Fruit fly (Drosophila melanogaster): ENCODE measurements around the gene PSMG1.

Gene PSMG1

dm6 chr3R:5824456-5824855 is 30.3 kb upstream of the PSMG1 start, which contains the start of the genes Sec20 and dgrn (continued):
- TF ChIP-seq CG3407 (GFP tag; optimal IDR thresholded peaks at IDR 0.05), result peak; percentile 25
- TF ChIP-seq Hr51 (GFP tag; optimal IDR thresholded peaks at IDR 0.05), result peak; percentile 40 to 55
- peak; percentile 59 for TF ChIP-seq ems (GFP tag; optimal IDR thresholded peaks at IDR 0.05)
- TF ChIP-seq Dip3 (GFP tag; optimal IDR thresholded peaks at IDR 0.05), result peak; percentile 56
- peak; percentile 97 for TF ChIP-seq CG10267 (tag; optimal IDR thresholded peaks at IDR 0.05)
- peak; percentile 58 for TF ChIP-seq CG13894 (tag; optimal IDR thresholded peaks at IDR 0.05)
- TF ChIP-seq CG11456 (GFP tag; IDR thresholded peaks at IDR 0.05), result peak; percentile 70; the same call in 2 of the 3 replicates
- TF ChIP-seq Hr78 (GFP tag; optimal IDR thresholded peaks at IDR 0.05), result no peak
- no peak for TF ChIP-seq CG43689 (GFP tag; IDR thresholded peaks at IDR 0.05)
- peak; percentile 74 for TF ChIP-seq Max (GFP tag; optimal IDR thresholded peaks at IDR 0.05)
- no peak for TF ChIP-seq Lpt (GFP tag; optimal IDR thresholded peaks at IDR 0.05)
- 0 out of 3 replicates have a peak, but pooled peaks have one; percentile 49 for TF ChIP-seq ken (GFP tag; IDR thresholded peaks at IDR 0.05)
- no peak for TF ChIP-seq CG4282 (GFP tag; optimal IDR thresholded peaks at IDR 0.05)
- peak; percentile 72 for TF ChIP-seq CG18262 (tag; optimal IDR thresholded peaks at IDR 0.05)
- TF ChIP-seq CG2875 (GFP tag; optimal IDR thresholded peaks at IDR 0.05), result no peak
- TF ChIP-seq Hmx (GFP tag; optimal IDR thresholded peaks at IDR 0.05), result no peak
- TF ChIP-seq crol (GFP tag; IDR thresholded peaks at IDR 0.05), result no peak
- 0 out of 2 replicates have a peak, but pooled peaks have one; percentile 26 for TF ChIP-seq ttk (GFP tag; IDR thresholded peaks at IDR 0.05)
- TF ChIP-seq stc (GFP tag; IDR thresholded peaks at IDR 0.05), result peak; percentile 43; the same call in 1 of the 2 replicates
- no peak for TF ChIP-seq CG11560 (tag; IDR thresholded peaks at IDR 0.05)
- peak; percentile 84 for TF ChIP-seq slbo (GFP tag; IDR thresholded peaks at IDR 0.05)
- TF ChIP-seq grau (tag; optimal IDR thresholded peaks at IDR 0.05), result peak; percentile 74
- no peak for TF ChIP-seq Atf6 (GFP tag; IDR thresholded peaks at IDR 0.05)
- TF ChIP-seq Jarid2 (GFP tag; optimal IDR thresholded peaks at IDR 0.05), result no peak
- peak; percentile 15 for TF ChIP-seq sqz (GFP tag; optimal IDR thresholded peaks at IDR 0.05)
- peak; percentile 78 for TF ChIP-seq CG31441 (GFP tag; IDR thresholded peaks at IDR 0.05)
- no peak for TF ChIP-seq grn (GFP tag; optimal IDR thresholded peaks at IDR 0.05)
- TF ChIP-seq Kr (GFP tag; optimal IDR thresholded peaks at IDR 0.05), result no peak
- TF ChIP-seq tna (GFP tag; IDR thresholded peaks at IDR 0.05; ENCODE audit: partially characterized antibody), result peak; percentile 87
- peak; percentile 1 for TF ChIP-seq CG34376 (GFP tag; optimal IDR thresholded peaks at IDR 0.05)
- TF ChIP-seq Camta (GFP tag; optimal IDR thresholded peaks at IDR 0.05), result no peak
- TF ChIP-seq Atf3 (GFP tag; optimal IDR thresholded peaks at IDR 0.05), result peak; percentile 2
- TF ChIP-seq Chrac-16 (GFP tag; optimal IDR thresholded peaks at IDR 0.05), result peak; percentile 66
- TF ChIP-seq HLHmδ (GFP tag; optimal IDR thresholded peaks at IDR 0.05), result no peak
- TF ChIP-seq zf30C (GFP tag; optimal IDR thresholded peaks at IDR 0.05), result no peak
- TF ChIP-seq Aef1 (GFP tag; IDR thresholded peaks at IDR 0.05), result peak; percentile 52; the same call in 2 of the 3 replicates
- TF ChIP-seq CG10654 (GFP tag; optimal IDR thresholded peaks at IDR 0.05), result peak; percentile 50
- no peak for TF ChIP-seq gsb (GFP tag; IDR thresholded peaks at IDR 0.05)
- no peak for TF ChIP-seq da (GFP tag; optimal IDR thresholded peaks at IDR 0.05)
- TF ChIP-seq CG10462 (GFP tag; optimal IDR thresholded peaks at IDR 0.05), result peak; percentile 31
- peak; percentile 46 for TF ChIP-seq Meics (GFP tag; optimal IDR thresholded peaks at IDR 0.05)
- TF ChIP-seq amos (GFP tag; IDR thresholded peaks at IDR 0.05; ENCODE audit: partially characterized antibody), result peak; percentile 95
- TF ChIP-seq psq (GFP tag; optimal IDR thresholded peaks at IDR 0.05), result peak; percentile 35
- TF ChIP-seq Drgx (GFP tag; IDR thresholded peaks at IDR 0.05), result no peak
- peak; percentile 92 for TF ChIP-seq CG6791 (GFP tag; IDR thresholded peaks at IDR 0.05; ENCODE audit: partially characterized antibody)
- no peak for TF ChIP-seq ham (GFP tag; IDR thresholded peaks at IDR 0.05)
- TF ChIP-seq gfzf (GFP tag; optimal IDR thresholded peaks at IDR 0.05), result peak; percentile 50
- no peak for TF ChIP-seq CG6854 (GFP tag; optimal IDR thresholded peaks at IDR 0.05)
- TF ChIP-seq lmd (GFP tag; IDR thresholded peaks at IDR 0.05), result peak; percentile 30; the same call in 1 of the 2 replicates
- peak; percentile 97 for TF ChIP-seq knrl (GFP tag; IDR thresholded peaks at IDR 0.05; ENCODE audit: partially characterized antibody)
- TF ChIP-seq CG4404 (GFP tag; IDR thresholded peaks at IDR 0.05), result peak; percentile 53

All from whole organism, embryonic.